Worm (Caenorhabditis elegans) whole organism, L1 larva: Measurements from ENCODE around the gene srw-51.

ENCODE experiments used
- aha-1 ChIP-seq: fragments of 150-350 bp; optimal IDR thresholded peaks from 2 replicates; lab custom pipeline; 2014; ENCODE audit warnings: missing biosample characterization, missing genetic modification characterization
- ama-1 ChIP-seq: fragments of 150-350 bp; optimal IDR thresholded peaks from 2 replicates; lab custom pipeline; 2014
- dsc-1 ChIP-seq: sonication (generic microtip); optimal IDR thresholded peaks from 2 replicates; lab custom pipeline; 2016; ENCODE audit warnings: mild to moderate bottlenecking, missing genetic modification characterization, missing compliant biosample characterization
- egl-27 ChIP-seq, 2 experiments: fragments of 150-350 bp in 1 of 2; sonication (generic microtip); optimal IDR thresholded peaks; 3 replicates each; lab custom pipeline; 2017 to 2018; ENCODE audit warnings: missing biosample characterization in 2 of 2, missing genetic modification characterization in 2 of 2, missing genetic modification reagents in 2 of 2
- lin-13 ChIP-seq: fragments of 150-350 bp; optimal IDR thresholded peaks from 2 replicates; lab custom pipeline; 2014; ENCODE audit warnings: missing biosample characterization, missing genetic modification reagents, missing genetic modification characterization
- nhr-237 ChIP-seq: fragments of 150-350 bp; optimal IDR thresholded peaks from 2 replicates; lab custom pipeline; 2014; ENCODE audit warnings: missing biosample characterization, missing genetic modification characterization
- nhr-28 ChIP-seq: fragments of 150-350 bp; optimal IDR thresholded peaks from 2 replicates; lab custom pipeline; 2014; ENCODE audit warnings: missing biosample characterization, missing genetic modification characterization
- pqm-1 ChIP-seq: sonication (generic microtip); optimal IDR thresholded peaks from 3 replicates; lab custom pipeline; 2017; ENCODE audit warnings: missing biosample characterization, missing genetic modification characterization
- rnt-1 ChIP-seq: sonication (generic microtip); optimal IDR thresholded peaks from 2 replicates; lab custom pipeline; 2016; ENCODE audit warnings: mild to moderate bottlenecking, missing genetic modification characterization, moderate library complexity, missing compliant biosample characterization
- snpc-4 ChIP-seq: fragments of 150-350 bp; optimal IDR thresholded peaks from 2 replicates; lab custom pipeline; 2014; ENCODE audit warnings: missing biosample characterization, missing genetic modification characterization
- snu-23 ChIP-seq: sonication (generic microtip); optimal IDR thresholded peaks from 2 replicates; lab custom pipeline; 2016; ENCODE audit warnings: missing genetic modification characterization, missing compliant biosample characterization
- zip-4 ChIP-seq: fragments of 200-800 bp; sonication (Bioruptor generic); optimal IDR thresholded peaks from 2 replicates; lab custom pipeline; 2018; ENCODE audit warnings: mild to moderate bottlenecking, missing genetic modification characterization, moderate library complexity, missing compliant biosample characterization
- ztf-11 ChIP-seq, 2 experiments: sonication (generic microtip); optimal IDR thresholded peaks; 2 replicates each; lab custom pipeline; 2016 to 2017; ENCODE audit warnings: missing genetic modification characterization in 2 of 2, missing biosample characterization in 1 of 2, missing compliant biosample characterization in 1 of 2
- ztf-4 ChIP-seq: fragments of 150-350 bp; optimal IDR thresholded peaks from 2 replicates; lab custom pipeline; 2014; ENCODE audit warnings: missing biosample characterization, missing genetic modification characterization

ce11 chrV:17211989-17212731 is 41.4 kb upstream of the srw-51 start, which contains the start of gene srh-236:
- TF ChIP-seq ztf-4 (tag; lab: Kevin White, UChicago) (no peak), pqm-1 (tag; lab: Kevin White, UChicago) (no peak), nhr-28 (tag; lab: Kevin White, UChicago) (no peak), zip-4 (GFP tag; lab: Kevin White, UChicago) (no peak), nhr-237 (tag; lab: Kevin White, UChicago) (no peak), ztf-11 (tag; optimal IDR thresholded peaks at IDR 0.05; lab: Kevin White, UChicago) (no peak), egl-27 (tag; optimal IDR thresholded peaks at IDR 0.05; lab: Kevin White, UChicago) (no peak), aha-1 (no peak), snpc-4 (tag; lab: Kevin White, UChicago) (no peak), ama-1 (lab: Kevin White, UChicago) (no peak), dsc-1 (tag; lab: Kevin White, UChicago) (no peak), snu-23 (GFP tag; lab: Kevin White, UChicago) (no peak), rnt-1 (tag; lab: Kevin White, UChicago) (no peak), lin-13 (no peak)
